Worm (Caenorhabditis elegans): ENCODE data around the gene F10B5.3.

DNA sequence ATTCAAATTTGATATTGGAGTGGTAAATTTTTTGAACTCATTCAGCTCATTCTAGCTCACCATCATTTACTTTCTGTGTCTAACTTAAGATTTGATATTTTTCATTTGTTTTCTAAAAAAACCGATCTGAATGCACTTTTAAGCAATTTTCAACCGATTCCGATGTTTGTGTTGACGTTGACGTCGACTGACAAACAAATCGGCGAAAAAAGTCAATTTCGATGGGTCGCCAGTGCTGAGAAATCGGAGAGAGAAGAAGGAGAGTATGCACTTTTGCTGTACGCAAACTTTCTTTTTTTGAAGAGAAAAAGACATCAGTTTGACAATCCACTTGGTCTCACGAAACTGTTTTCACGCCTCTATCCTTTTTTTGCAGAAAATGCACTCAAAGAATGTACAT is 24.4 kb downstream of the F10B5.3 start:
- TF ChIP-seq madf-8 (GFP tag; conservative IDR thresholded peaks at IDR 0.05) (no peak), die-1 (tag; optimal IDR thresholded peaks at IDR 0.05) (no peak), ama-1 (optimal IDR thresholded peaks at IDR 0.05) (no peak), ama-1 (GFP tag; optimal IDR thresholded peaks at IDR 0.05) (no peak), unc-62 (GFP tag; optimal IDR thresholded peaks at IDR 0.05) (no peak), K11D2.4 (GFP tag; IDR thresholded peaks at IDR 0.05) (no peak), snpc-1.1 (tag; optimal IDR thresholded peaks at IDR 0.05; ENCODE audit: insufficient read depth) (no peak)

Measured in whole organism, young adult.